Fruit fly (Drosophila melanogaster): Measurements from ENCODE around the gene Acp24A4.

Acp24A4 gene

DNA sequence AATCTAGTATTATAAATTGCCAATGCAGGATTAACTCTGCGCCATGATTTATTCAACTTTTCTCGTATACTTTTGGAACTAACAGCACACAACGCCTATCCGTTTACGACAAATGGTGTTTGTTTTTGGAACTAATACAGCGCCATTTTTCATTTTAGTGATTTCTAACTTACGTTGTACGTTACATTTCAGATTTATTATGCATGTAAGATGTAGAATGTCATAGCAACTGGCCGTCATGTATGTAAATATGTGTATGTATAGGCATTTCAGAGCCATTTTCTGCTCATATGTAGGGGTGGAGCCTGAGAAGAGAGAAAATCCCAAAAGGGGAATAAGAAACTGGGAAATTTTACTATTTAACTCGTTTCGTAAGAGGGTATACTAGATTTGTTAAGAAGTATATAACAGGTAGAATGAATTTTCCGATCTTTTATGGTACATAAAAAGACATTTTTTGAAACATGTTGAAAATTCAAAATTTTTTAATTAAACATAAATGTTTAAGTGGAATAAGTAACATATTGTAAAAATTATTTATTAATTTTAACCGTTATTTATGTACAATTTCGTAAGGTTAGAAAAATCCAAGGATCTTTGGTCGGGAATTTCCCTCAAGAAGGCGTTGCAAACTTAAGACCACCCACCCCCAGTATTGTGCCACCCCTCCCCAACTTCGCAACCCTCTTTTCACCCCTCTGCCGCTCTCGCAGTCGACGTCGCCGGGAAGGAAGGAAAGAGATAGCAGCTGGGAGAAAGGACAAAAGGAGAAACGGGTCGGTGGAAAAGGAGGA lies 36.2 kb downstream of the Acp24A4 start (continued):
- no peak for TF ChIP-seq CG2116 (GFP tag; optimal IDR thresholded peaks at IDR 0.05)
- TF ChIP-seq C15 (GFP tag; IDR thresholded peaks at IDR 0.05) = no peak
- TF ChIP-seq CG13296 (GFP tag; optimal IDR thresholded peaks at IDR 0.05) = no peak
- TF ChIP-seq NC2β (GFP tag; optimal IDR thresholded peaks at IDR 0.05) = peak; percentile 45
- TF ChIP-seq usp (GFP tag; optimal IDR thresholded peaks at IDR 0.05) = no peak
- TF ChIP-seq Fer1 (GFP tag; optimal IDR thresholded peaks at IDR 0.05) = peak; percentile 71
- no peak for TF ChIP-seq CG4360 (GFP tag; IDR thresholded peaks at IDR 0.05)
- peak; percentile 59 for TF ChIP-seq CG16863 (GFP tag; optimal IDR thresholded peaks at IDR 0.05)
- TF ChIP-seq CG34224 (GFP tag; IDR thresholded peaks at IDR 0.05; ENCODE audit: partially characterized antibody) = no peak
- no peak for TF ChIP-seq CG12104 (GFP tag; optimal IDR thresholded peaks at IDR 0.05)
- no peak for TF ChIP-seq salm (tag; optimal IDR thresholded peaks at IDR 0.05)
- peak; percentile 32 for TF ChIP-seq yki (optimal IDR thresholded peaks at IDR 0.05)
- TF ChIP-seq nerfin-1 (tag; optimal IDR thresholded peaks at IDR 0.05) = peak; percentile 100
- TF ChIP-seq HLH54F (GFP tag; optimal IDR thresholded peaks at IDR 0.05) = peak; percentile 29
- peak; percentile 62 for TF ChIP-seq pnt (GFP tag; optimal IDR thresholded peaks at IDR 0.05)
- peak; percentile 8 for TF ChIP-seq Asciz (GFP tag; optimal IDR thresholded peaks at IDR 0.05)
- peak; percentile 57; the same call in 1 of the 4 replicates for TF ChIP-seq chinmo (GFP tag; IDR thresholded peaks at IDR 0.05; ENCODE audit: partially characterized antibody)
- no peak for TF ChIP-seq CG12299 (tag; optimal IDR thresholded peaks at IDR 0.05)
- TF ChIP-seq pum (GFP tag; optimal IDR thresholded peaks at IDR 0.05) = peak; percentile 73
- TF ChIP-seq pb (GFP tag; optimal IDR thresholded peaks at IDR 0.05) = no peak
- no peak for TF ChIP-seq CG17612 (GFP tag; IDR thresholded peaks at IDR 0.05)
- TF ChIP-seq Optix (GFP tag; IDR thresholded peaks at IDR 0.05) = peak; percentile 61; the same call in 2 of the 3 replicates
- TF ChIP-seq lbe (GFP tag; optimal IDR thresholded peaks at IDR 0.05) = peak; percentile 34
- TF ChIP-seq CG8388 (GFP tag; optimal IDR thresholded peaks at IDR 0.05) = peak; percentile 2
- peak; percentile 38 for TF ChIP-seq CG15514 (GFP tag; optimal IDR thresholded peaks at IDR 0.05)
- TF ChIP-seq CG13424 (tag; optimal IDR thresholded peaks at IDR 0.05) = peak; percentile 12
- peak; percentile 69 for TF ChIP-seq stwl (tag; optimal IDR thresholded peaks at IDR 0.05)
- TF ChIP-seq Xbp1 (GFP tag; optimal IDR thresholded peaks at IDR 0.05) = peak; percentile 77
- TF ChIP-seq shn (GFP tag; optimal IDR thresholded peaks at IDR 0.05) = no peak
- no peak for TF ChIP-seq CG6654 (GFP tag; optimal IDR thresholded peaks at IDR 0.05)
- TF ChIP-seq CoRest (tag; optimal IDR thresholded peaks at IDR 0.05) = peak; percentile 58
- TF ChIP-seq disco-r (GFP tag; optimal IDR thresholded peaks at IDR 0.05) = peak; percentile 10
- no peak for TF ChIP-seq CG14050 (GFP tag; IDR thresholded peaks at IDR 0.05)
- TF ChIP-seq CG6254 (GFP tag; optimal IDR thresholded peaks at IDR 0.05) = no peak
- TF ChIP-seq Hsf (GFP tag; optimal IDR thresholded peaks at IDR 0.05) = peak; percentile 80
- TF ChIP-seq ind (GFP tag; optimal IDR thresholded peaks at IDR 0.05) = peak; percentile 61
- TF ChIP-seq lilli (GFP tag; optimal IDR thresholded peaks at IDR 0.05) = peak; percentile 32
- TF ChIP-seq twi (tag; optimal IDR thresholded peaks at IDR 0.05) = peak; percentile 35
- no peak for TF ChIP-seq CG2129 (GFP tag; IDR thresholded peaks at IDR 0.05; ENCODE audit: partially characterized antibody)
- TF ChIP-seq CG17568 (GFP tag; optimal IDR thresholded peaks at IDR 0.05) = no peak
- no peak for TF ChIP-seq ash1 (GFP tag; optimal IDR thresholded peaks at IDR 0.05)
- peak; percentile 38; the same call in 1 of the 2 replicates for TF ChIP-seq CG4730 (GFP tag; IDR thresholded peaks at IDR 0.05)
- TF ChIP-seq Doc2 (GFP tag; IDR thresholded peaks at IDR 0.05) = no peak
- no peak for TF ChIP-seq CG8944 (GFP tag; optimal IDR thresholded peaks at IDR 0.05)
- TF ChIP-seq CG17359 (tag; optimal IDR thresholded peaks at IDR 0.05) = peak; percentile 58
- TF ChIP-seq scrt (GFP tag; optimal IDR thresholded peaks at IDR 0.05) = no peak
- peak; percentile 3 for TF ChIP-seq Hmx (GFP tag; optimal IDR thresholded peaks at IDR 0.05)
- TF ChIP-seq CG11504 (tag; optimal IDR thresholded peaks at IDR 0.05) = peak; percentile 47
- no peak for TF ChIP-seq Hey (tag; optimal IDR thresholded peaks at IDR 0.05)
- TF ChIP-seq Atf3 (GFP tag; optimal IDR thresholded peaks at IDR 0.05) = no peak

All from whole organism, embryonic.